Worm (Caenorhabditis elegans) whole organism, mixed stage, embryonic: Measurements from ENCODE around the gene str-106.

Experiments used
- M03D4.4 ChIP-seq: sonication (generic microtip); optimal IDR thresholded peaks from 2 replicates; lab custom pipeline; 2017; ENCODE audit warnings: mild to moderate bottlenecking, missing genetic modification characterization, missing compliant biosample characterization
- bed-3 ChIP-seq: fragments of 200-800 bp; sonication (Bioruptor generic); optimal IDR thresholded peaks from 3 replicates; lab custom pipeline; 2018; ENCODE audit warnings: mild to moderate bottlenecking, missing genetic modification characterization, moderate library complexity, missing compliant biosample characterization
- blmp-1 ChIP-seq: fragments of 150-350 bp; optimal IDR thresholded peaks from 2 replicates; lab custom pipeline; 2014; ENCODE audit warnings: missing biosample characterization, missing genetic modification characterization
- ceh-39 ChIP-seq: fragments of 150-350 bp; optimal IDR thresholded peaks from 2 replicates; lab custom pipeline; 2014; ENCODE audit warnings: missing biosample characterization, missing genetic modification characterization
- ceh-43 ChIP-seq: fragments of 200-800 bp; sonication (Bioruptor generic); optimal IDR thresholded peaks from 2 replicates; lab custom pipeline; 2018; ENCODE audit warnings: mild to moderate bottlenecking, missing genetic modification characterization, moderate library complexity, missing compliant biosample characterization
- ceh-83 ChIP-seq: fragments of 200-800 bp; sonication (Bioruptor generic); optimal IDR thresholded peaks from 2 replicates; lab custom pipeline; 2018; ENCODE audit warnings: mild to moderate bottlenecking, missing genetic modification characterization, missing compliant biosample characterization
- ces-1 ChIP-seq: fragments of 150-350 bp; optimal IDR thresholded peaks from 2 replicates; lab custom pipeline; 2014; ENCODE audit warnings: missing biosample characterization, missing genetic modification reagents, missing genetic modification characterization
- cnd-1 ChIP-seq: fragments of 200-800 bp; sonication (Bioruptor generic); optimal IDR thresholded peaks from 2 replicates; lab custom pipeline; 2018; ENCODE audit warnings: mild to moderate bottlenecking, missing genetic modification characterization, missing compliant biosample characterization
- elt-1 ChIP-seq: sonication (generic microtip); optimal IDR thresholded peaks from 2 replicates; lab custom pipeline; 2017; ENCODE audit warnings: missing genetic modification characterization, mild to moderate bottlenecking, missing compliant biosample characterization, antibody characterized with exemption, moderate library complexity, borderline replicate concordance; ENCODE audit not compliant: insufficient read depth
- elt-3 ChIP-seq: fragments of 150-350 bp; optimal IDR thresholded peaks from 2 replicates; lab custom pipeline; 2014; ENCODE audit warnings: missing biosample characterization, missing genetic modification characterization
- flh-1 ChIP-seq: fragments of 200-800 bp; sonication (Bioruptor generic); optimal IDR thresholded peaks from 2 replicates; lab custom pipeline; 2018; ENCODE audit warnings: mild to moderate bottlenecking, missing genetic modification characterization, moderate library complexity, missing compliant biosample characterization
- ham-2 ChIP-seq: fragments of 200-800 bp; sonication (Bioruptor generic); optimal IDR thresholded peaks from 2 replicates; lab custom pipeline; 2018; ENCODE audit warnings: mild to moderate bottlenecking, missing genetic modification characterization, missing compliant biosample characterization
- hlh-1 ChIP-seq: fragments of 150-350 bp; optimal IDR thresholded peaks from 2 replicates; lab custom pipeline; 2014; ENCODE audit warnings: missing biosample characterization, missing genetic modification reagents, missing genetic modification characterization
- lin-32 ChIP-seq: fragments of 200-800 bp; sonication (Bioruptor generic); optimal IDR thresholded peaks from 2 replicates; lab custom pipeline; 2018; ENCODE audit warnings: mild to moderate bottlenecking, missing genetic modification characterization, missing compliant biosample characterization
- lsy-2 ChIP-seq: fragments of 150-350 bp; optimal IDR thresholded peaks from 2 replicates; lab custom pipeline; 2014; ENCODE audit warnings: missing biosample characterization, missing genetic modification characterization
- mab-5 ChIP-seq: fragments of 150-350 bp; optimal IDR thresholded peaks from 2 replicates; lab custom pipeline; 2014; ENCODE audit warnings: missing biosample characterization, missing genetic modification characterization
- mep-1 ChIP-seq: fragments of 150-350 bp; optimal IDR thresholded peaks from 2 replicates; lab custom pipeline; 2017; ENCODE audit warnings: missing biosample characterization, missing genetic modification reagents, missing genetic modification characterization, inconsistent platforms
- mls-2 ChIP-seq: sonication (generic microtip); optimal IDR thresholded peaks from 2 replicates; lab custom pipeline; 2016; ENCODE audit warnings: mild to moderate bottlenecking, missing genetic modification characterization, moderate library complexity, missing compliant biosample characterization
- nhr-12 ChIP-seq: fragments of 150-350 bp; optimal IDR thresholded peaks from 2 replicates; lab custom pipeline; 2014; ENCODE audit warnings: missing biosample characterization, missing genetic modification characterization
- nhr-2 ChIP-seq: fragments of 150-350 bp; optimal IDR thresholded peaks from 2 replicates; lab custom pipeline; 2014; ENCODE audit warnings: missing biosample characterization, missing genetic modification characterization
- nhr-237 ChIP-seq: fragments of 150-350 bp; optimal IDR thresholded peaks from 2 replicates; lab custom pipeline; 2014; ENCODE audit warnings: missing biosample characterization, missing genetic modification characterization
- nhr-28 ChIP-seq: fragments of 150-350 bp; optimal IDR thresholded peaks from 2 replicates; lab custom pipeline; 2014; ENCODE audit warnings: missing biosample characterization, missing genetic modification characterization
- nhr-76 ChIP-seq: sonication (generic microtip); optimal IDR thresholded peaks from 2 replicates; lab custom pipeline; 2017; ENCODE audit warnings: missing biosample characterization, missing genetic modification characterization
- pha-4 ChIP-seq: fragments of 150-350 bp; optimal IDR thresholded peaks from 2 replicates; lab custom pipeline; 2018; ENCODE audit warnings: missing biosample characterization, missing genetic modification reagents, missing genetic modification characterization
- snpc-4 ChIP-seq: fragments of 150-350 bp; optimal IDR thresholded peaks from 2 replicates; lab custom pipeline; 2014; ENCODE audit warnings: missing biosample characterization, missing genetic modification characterization
- sptf-1 ChIP-seq: sonication (generic microtip); optimal IDR thresholded peaks from 2 replicates; lab custom pipeline; 2017; ENCODE audit warnings: mild to moderate bottlenecking, missing genetic modification characterization, moderate library complexity, missing compliant biosample characterization
- tbx-8 ChIP-seq: fragments of 200-800 bp; sonication (Bioruptor generic); optimal IDR thresholded peaks from 2 replicates; lab custom pipeline; 2018; ENCODE audit warnings: mild to moderate bottlenecking, missing genetic modification characterization, moderate library complexity, missing compliant biosample characterization
- unc-120 ChIP-seq: sonication (generic microtip); optimal IDR thresholded peaks from 2 replicates; lab custom pipeline; 2017; ENCODE audit warnings: missing genetic modification characterization, missing compliant biosample characterization; ENCODE audit not compliant: poor library complexity, severe bottlenecking
- unc-62 ChIP-seq: fragments of 150-350 bp; optimal IDR thresholded peaks from 2 replicates; lab custom pipeline; 2014; ENCODE audit warnings: missing biosample characterization, missing genetic modification reagents, missing genetic modification characterization
- zip-8 ChIP-seq: fragments of 150-350 bp; optimal IDR thresholded peaks from 2 replicates; lab custom pipeline; 2014; ENCODE audit warnings: missing biosample characterization, missing genetic modification characterization
- ztf-11 ChIP-seq: fragments of 150-350 bp; optimal IDR thresholded peaks from 2 replicates; lab custom pipeline; 2014; ENCODE audit warnings: missing biosample characterization, missing genetic modification characterization

str-106 gene

ce11 chrV:16174109-16174508 lies 6.3 kb upstream of the str-106 start:
- no peak for TF ChIP-seq flh-1 (GFP tag; lab: Kevin White, UChicago)
- no peak for TF ChIP-seq elt-3
- no peak for TF ChIP-seq sptf-1 (tag; lab: Kevin White, UChicago)
- TF ChIP-seq, all 35 proteins: peak for 0

ce11 chrV:16175227-16175626 lies 5.2 kb upstream of the str-106 start:
- TF ChIP-seq ceh-83 (GFP tag; lab: Kevin White, UChicago): no peak
- no peak for TF ChIP-seq mls-2 (tag; lab: Kevin White, UChicago)

- no peak for TF ChIP-seq ceh-43
- TF ChIP-seq ces-1: no peak
- TF ChIP-seq cnd-1: no peak
- no peak for TF ChIP-seq zip-8 (tag; lab: Kevin White, UChicago)
- no peak for TF ChIP-seq elt-3
- TF ChIP-seq lin-32: no peak
- TF ChIP-seq nhr-12: no peak
- no peak for TF ChIP-seq ceh-39 (tag; lab: Kevin White, UChicago)
- no peak for TF ChIP-seq hlh-1 (tag; lab: Kevin White, UChicago)
- TF ChIP-seq tbx-8 (GFP tag; lab: Kevin White, UChicago): no peak
- no peak for TF ChIP-seq ham-2
- no peak for TF ChIP-seq nhr-237 (tag; lab: Kevin White, UChicago)
- TF ChIP-seq lsy-2 (tag; lab: Kevin White, UChicago): no peak
These were observed 4.7 kb upstream of the str-106 start, which contains the start of gene cyp-33D1 for ce11 chrV:16175757-16176156. Gene cyp-33D1 (minus strand): TSS chrV:16175857.

ce11 chrV:16182110-16182509 lies 1.7 kb downstream of the str-106 start, which contains the start of gene srz-13:
Gene srz-13 (plus strand): TSS chrV:16182410.
- TF ChIP-seq ceh-43 (no peak), hlh-1 (tag; lab: Kevin White, UChicago) (no peak), ham-2 (no peak), nhr-28 (no peak), blmp-1 (tag; lab: Kevin White, UChicago) (no peak), pha-4 (tag; lab: Kevin White, UChicago) (no peak), ces-1 (no peak), cnd-1 (no peak), mab-5 (no peak), snpc-4 (tag; lab: Kevin White, UChicago) (no peak), mep-1 (tag; lab: Kevin White, UChicago) (no peak), nhr-76 (tag; lab: Kevin White, UChicago) (no peak), unc-120 (tag; lab: Kevin White, UChicago) (no peak), sptf-1 (tag; lab: Kevin White, UChicago) (no peak)

ce11 chrV:16182918-16183317 lies 2.5 kb downstream of the str-106 start, which contains the start of gene srh-277:
Gene srh-277 (plus strand): TSS chrV:16183218.
- TF ChIP-seq flh-1 (GFP tag; lab: Kevin White, UChicago) (no peak), elt-1 (tag; lab: Kevin White, UChicago) (no peak), ces-1 (no peak), zip-8 (tag; lab: Kevin White, UChicago) (no peak), ztf-11 (tag; lab: Kevin White, UChicago) (no peak), mab-5 (no peak), sptf-1 (tag; lab: Kevin White, UChicago) (no peak), hlh-1 (tag; lab: Kevin White, UChicago) (no peak), M03D4.4 (tag; lab: Kevin White, UChicago) (no peak), ham-2 (no peak), unc-62 (GFP tag; lab: Kevin White, UChicago) (no peak), pha-4 (tag; lab: Kevin White, UChicago) (no peak), mls-2 (tag; lab: Kevin White, UChicago) (no peak), tbx-8 (GFP tag; lab: Kevin White, UChicago) (no peak), bed-3 (GFP tag; lab: Kevin White, UChicago) (no peak)

- TF ChIP-seq elt-3 (no peak), ceh-83 (GFP tag; lab: Kevin White, UChicago) (no peak), nhr-28 (no peak), lin-32 (no peak), nhr-2 (tag; lab: Kevin White, UChicago) (no peak), unc-120 (tag; lab: Kevin White, UChicago) (no peak), nhr-237 (tag; lab: Kevin White, UChicago) (no peak), elt-1 (tag; lab: Kevin White, UChicago) (no peak), ztf-11 (tag; lab: Kevin White, UChicago) (no peak)
These were observed 2.9 kb downstream of the str-106 start, which contains the start of gene srz-14 for ce11 chrV:16183357-16183756. Gene srz-14 (plus strand): TSS chrV:16183657.
